Worm (Caenorhabditis elegans) whole organism, midembryonic: ENCODE data around the gene cpna-5.

ENCODE experiments used
- cog-1 ChIP-seq: sonication (generic microtip); optimal IDR thresholded peaks from 2 replicates; lab custom pipeline; 2016; ENCODE audit warnings: missing genetic modification characterization, missing compliant biosample characterization
- ref-1 ChIP-seq: fragments of 200-800 bp; sonication (Bioruptor generic); conservative IDR thresholded peaks from 2 replicates; pipeline ENCODE4 v1.3.6; 2022; ENCODE audit warnings: missing genetic modification reagents, missing genetic modification characterization, missing compliant biosample characterization
- tab-1 ChIP-seq: fragments of 200-800 bp; sonication (Bioruptor generic); IDR thresholded peaks from 2 replicates; pipeline ENCODE4 v1.3.6; 2022; ENCODE audit warnings: missing genetic modification characterization, missing compliant biosample characterization
- ztf-23 ChIP-seq: fragments of 200-800 bp; sonication (Bioruptor generic); IDR thresholded peaks from 2 replicates; pipeline ENCODE4 v1.3.6; 2022; ENCODE audit warnings: missing genetic modification reagents, missing genetic modification characterization, missing compliant biosample characterization

DNA sequence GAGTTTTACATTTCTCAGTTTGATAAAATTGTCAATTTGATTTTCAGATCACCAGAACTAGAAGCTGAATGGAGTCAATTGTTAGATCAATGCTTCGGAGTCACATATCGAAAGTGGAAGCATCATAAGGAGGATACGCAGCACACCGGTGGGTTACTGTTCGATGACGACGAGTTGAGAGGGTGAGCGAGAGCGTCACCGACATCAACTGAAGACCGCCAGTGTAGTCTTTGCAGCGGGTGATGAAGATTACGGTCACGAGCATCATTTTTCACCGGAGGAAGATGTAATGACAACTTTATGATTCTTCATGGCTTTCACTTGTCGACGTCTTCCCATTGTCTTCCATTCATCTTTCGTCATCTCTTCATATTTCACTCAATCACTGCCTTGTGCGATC lies 36.5 kb downstream of the cpna-5 start, which contains the start of gene lin-26:
- no peak for TF ChIP-seq ref-1 (GFP tag; lab: Robert Waterston, UW)
- TF ChIP-seq ztf-23 = no peak
- no peak for TF ChIP-seq tab-1 (GFP tag; lab: Robert Waterston, UW)
- no peak for TF ChIP-seq cog-1
